Worm (Caenorhabditis elegans) whole organism, L4 larva: ENCODE measurements around the gene Y44A6C.2.

Source experiments
- F10B5.3 ChIP-seq: sonication (generic microtip); optimal IDR thresholded peaks from 2 replicates; lab custom pipeline; 2016; ENCODE audit warnings: mild to moderate bottlenecking, missing genetic modification characterization, missing compliant biosample characterization
- F26F4.8 ChIP-seq: fragments of 200-800 bp; sonication (Bioruptor generic); conservative IDR thresholded peaks from 2 replicates; pipeline ENCODE4 v1.3.6; 2022; ENCODE audit warnings: missing genetic modification characterization, missing compliant biosample characterization
- F37D6.2 ChIP-seq: sonication (generic microtip); optimal IDR thresholded peaks from 2 replicates; lab custom pipeline; 2016; ENCODE audit warnings: mild to moderate bottlenecking, missing genetic modification characterization, missing compliant biosample characterization
- R02D3.7 ChIP-seq: fragments of 150-350 bp; sonication (generic microtip); optimal IDR thresholded peaks from 3 replicates; lab custom pipeline; 2014; ENCODE audit warnings: missing biosample characterization, missing genetic modification characterization
- T20F7.1 ChIP-seq: fragments of 200-800 bp; sonication (Bioruptor generic); optimal IDR thresholded peaks from 2 replicates; lab custom pipeline; 2018; ENCODE audit warnings: mild to moderate bottlenecking, missing genetic modification characterization, missing compliant biosample characterization
- Y5F2A.4 ChIP-seq: fragments of 200-800 bp; sonication (Bioruptor generic); optimal IDR thresholded peaks from 2 replicates; lab custom pipeline; 2018; ENCODE audit warnings: mild to moderate bottlenecking, missing genetic modification characterization, missing compliant biosample characterization
- Y75B8A.6 ChIP-seq: fragments of 200-800 bp; sonication (Bioruptor generic); IDR thresholded peaks from 2 replicates; pipeline ENCODE4 v1.3.6; 2022; ENCODE audit warnings: missing genetic modification reagents, missing genetic modification characterization, missing compliant biosample characterization
- ZK546.5 ChIP-seq, 2 experiments: sonication (generic microtip); optimal IDR thresholded peaks; 2 replicates each; lab custom pipeline; 2017; ENCODE audit warnings: missing biosample characterization in 2 of 2, missing genetic modification characterization in 2 of 2
- aha-1 ChIP-seq: fragments of 150-350 bp; peaks from one replicate; lab custom pipeline; 2014; ENCODE audit warnings: missing biosample characterization, missing genetic modification characterization
- aly-2 ChIP-seq: sonication (generic microtip); optimal IDR thresholded peaks from 2 replicates; lab custom pipeline; 2018; ENCODE audit warnings: missing biosample characterization, missing genetic modification characterization
- attf-4 ChIP-seq: sonication (generic microtip); optimal IDR thresholded peaks from 3 replicates; lab custom pipeline; 2017; ENCODE audit warnings: missing biosample characterization, missing genetic modification characterization
- ceh-20 ChIP-seq: fragments of 200-800 bp; sonication (Bioruptor generic); IDR thresholded peaks from 2 replicates; pipeline ENCODE4 v1.3.6; 2022; ENCODE audit warnings: missing genetic modification reagents, missing genetic modification characterization, missing compliant biosample characterization
- ceh-62 ChIP-seq: sonication (generic microtip); optimal IDR thresholded peaks from 2 replicates; lab custom pipeline; 2017; ENCODE audit warnings: missing biosample characterization, missing genetic modification characterization
- daf-19 ChIP-seq: fragments of 200-800 bp; sonication (Bioruptor generic); conservative IDR thresholded peaks from 2 replicates; pipeline ENCODE4 v1.3.6; 2022; ENCODE audit warnings: missing genetic modification characterization, missing compliant biosample characterization
- dmd-6 ChIP-seq: fragments of 200-800 bp; sonication (Bioruptor generic); IDR thresholded peaks from 2 replicates; pipeline ENCODE4 v1.3.6; 2022; ENCODE audit warnings: missing genetic modification reagents, missing genetic modification characterization, missing compliant biosample characterization
- dmd-8 ChIP-seq: fragments of 200-800 bp; sonication (Bioruptor generic); IDR thresholded peaks from 2 replicates; pipeline ENCODE4 v1.3.6; 2022; ENCODE audit warnings: missing genetic modification characterization, missing compliant biosample characterization
- dpl-1 ChIP-seq: fragments of 150-350 bp; optimal IDR thresholded peaks from 2 replicates; lab custom pipeline; 2014; ENCODE audit warnings: missing biosample characterization, missing genetic modification reagents, missing genetic modification characterization
- duxl-1 ChIP-seq: sonication (generic microtip); optimal IDR thresholded peaks from 2 replicates; lab custom pipeline; 2016; ENCODE audit warnings: mild to moderate bottlenecking, missing genetic modification characterization, moderate library complexity, missing compliant biosample characterization; ENCODE audit not compliant: poor library complexity
- egl-27 ChIP-seq: sonication (generic microtip); optimal IDR thresholded peaks from 3 replicates; lab custom pipeline; 2017; ENCODE audit warnings: missing biosample characterization, missing genetic modification reagents, missing genetic modification characterization
- fkh-10 ChIP-seq: fragments of 150-350 bp; optimal IDR thresholded peaks from 2 replicates; lab custom pipeline; 2014; ENCODE audit warnings: missing biosample characterization, missing genetic modification reagents, missing genetic modification characterization
- hlh-30 ChIP-seq: sonication (generic microtip); optimal IDR thresholded peaks from 2 replicates; lab custom pipeline; 2017; ENCODE audit warnings: antibody characterized with exemption, mild to moderate bottlenecking, missing genetic modification characterization, missing compliant biosample characterization; ENCODE audit not compliant: insufficient read depth
- lim-7 ChIP-seq: fragments of 200-800 bp; sonication (Bioruptor generic); IDR thresholded peaks from 2 replicates; pipeline ENCODE4 v1.3.6; 2022; ENCODE audit warnings: missing genetic modification characterization, missing compliant biosample characterization
- lin-15B ChIP-seq: fragments of 150-350 bp; sonication (generic microtip); optimal IDR thresholded peaks from 3 replicates; lab custom pipeline; 2014; ENCODE audit warnings: missing biosample characterization, missing genetic modification characterization
- lin-29 ChIP-seq: fragments of 200-800 bp; sonication (Bioruptor generic); IDR thresholded peaks from 2 replicates; pipeline ENCODE4 v1.3.6; 2022; ENCODE audit warnings: missing genetic modification reagents, missing genetic modification characterization, missing compliant biosample characterization
- madf-9 ChIP-seq: fragments of 200-800 bp; sonication (Bioruptor generic); conservative IDR thresholded peaks from 2 replicates; pipeline ENCODE4 v1.3.6; 2022; ENCODE audit warnings: missing genetic modification reagents, missing genetic modification characterization, missing compliant biosample characterization
- mdt-29 ChIP-seq: fragments of 200-800 bp; sonication (Bioruptor generic); IDR thresholded peaks from 2 replicates; pipeline ENCODE4 v1.3.6; 2022; ENCODE audit warnings: missing genetic modification reagents, missing genetic modification characterization, missing compliant biosample characterization
- mep-1 ChIP-seq: fragments of 150-350 bp; sonication (generic microtip); optimal IDR thresholded peaks from 3 replicates; lab custom pipeline; 2014; ENCODE audit warnings: missing biosample characterization, missing genetic modification characterization
- mxl-3 ChIP-seq: fragments of 200-800 bp; sonication (Bioruptor generic); optimal IDR thresholded peaks from 2 replicates; lab custom pipeline; 2018; ENCODE audit warnings: mild to moderate bottlenecking, missing genetic modification characterization, missing compliant biosample characterization
- nhr-10 ChIP-seq: fragments of 150-350 bp; optimal IDR thresholded peaks from 2 replicates; lab custom pipeline; 2014; ENCODE audit warnings: missing biosample characterization, missing genetic modification characterization
- nhr-111 ChIP-seq: fragments of 200-800 bp; sonication (Bioruptor generic); optimal IDR thresholded peaks from 2 replicates; lab custom pipeline; 2018; ENCODE audit warnings: mild to moderate bottlenecking, missing genetic modification characterization, missing compliant biosample characterization
- nhr-25 ChIP-seq: sonication (generic microtip); optimal IDR thresholded peaks from 2 replicates; lab custom pipeline; 2017; ENCODE audit warnings: missing genetic modification characterization, mild to moderate bottlenecking, missing compliant biosample characterization, antibody characterized with exemption, moderate library complexity, borderline replicate concordance; ENCODE audit not compliant: insufficient read depth
- nhr-28 ChIP-seq: fragments of 150-350 bp; optimal IDR thresholded peaks from 2 replicates; lab custom pipeline; 2014; ENCODE audit warnings: missing biosample characterization, missing genetic modification characterization
- nhr-41 ChIP-seq: fragments of 200-800 bp; sonication (Bioruptor generic); IDR thresholded peaks from 2 replicates; pipeline ENCODE4 v1.3.6; 2022; ENCODE audit warnings: missing genetic modification reagents, missing genetic modification characterization, missing compliant biosample characterization
- nhr-42 ChIP-seq: fragments of 200-800 bp; sonication (Bioruptor generic); IDR thresholded peaks from 2 replicates; pipeline ENCODE4 v1.3.6; 2022; ENCODE audit warnings: missing genetic modification characterization, missing compliant biosample characterization
- nhr-76 ChIP-seq: fragments of 150-350 bp; optimal IDR thresholded peaks from 2 replicates; lab custom pipeline; 2014; ENCODE audit warnings: missing biosample characterization, missing genetic modification characterization
- pha-4 ChIP-seq, 2 experiments: fragments of 150-350 bp in 1 of 2; fragments of 200-800 bp in 1 of 2; sonication (Bioruptor generic) in 1 of 2; IDR thresholded peaks in 1 of 2; optimal IDR thresholded peaks in 1 of 2; 2 replicates each; pipeline versions ENCODE4 v1.3.6 to Lab custom; 2014 to 2022; ENCODE audit warnings: missing genetic modification characterization in 2 of 2, missing genetic modification reagents in 2 of 2, missing biosample characterization in 1 of 2, missing compliant biosample characterization in 1 of 2
- set-16 ChIP-seq: fragments of 200-800 bp; sonication (Bioruptor generic); IDR thresholded peaks from 2 replicates; pipeline ENCODE4 v1.3.6; 2022; ENCODE audit warnings: missing genetic modification reagents, missing genetic modification characterization, missing compliant biosample characterization
- snpc-1.2 ChIP-seq: fragments of 200-800 bp; sonication (Bioruptor generic); IDR thresholded peaks from 2 replicates; pipeline ENCODE4 v1.3.6; 2022; ENCODE audit warnings: missing genetic modification reagents, missing genetic modification characterization, missing compliant biosample characterization
- tra-1 ChIP-seq: fragments of 200-800 bp; sonication (Bioruptor generic); IDR thresholded peaks from 2 replicates; pipeline ENCODE4 v1.3.6; 2022; ENCODE audit warnings: missing genetic modification reagents, missing genetic modification characterization, missing compliant biosample characterization
- vab-7 ChIP-seq: fragments of 200-800 bp; sonication (Bioruptor generic); IDR thresholded peaks from 2 replicates; pipeline ENCODE4 v1.3.6; 2022; ENCODE audit warnings: missing genetic modification reagents, missing genetic modification characterization, missing compliant biosample characterization
- zag-1 ChIP-seq: fragments of 150-350 bp; optimal IDR thresholded peaks from 2 replicates; lab custom pipeline; 2014; ENCODE audit warnings: missing biosample characterization, missing genetic modification characterization
- zfp-2 ChIP-seq: sonication (generic microtip); optimal IDR thresholded peaks from 2 replicates; lab custom pipeline; 2016; ENCODE audit warnings: mild to moderate bottlenecking, missing genetic modification characterization, missing compliant biosample characterization
- zip-11 ChIP-seq: fragments of 200-800 bp; sonication (Bioruptor generic); IDR thresholded peaks from 2 replicates; pipeline ENCODE4 v1.3.6; 2022; ENCODE audit warnings: missing genetic modification characterization, missing compliant biosample characterization
- ztf-7 ChIP-seq: fragments of 150-350 bp; optimal IDR thresholded peaks from 2 replicates; lab custom pipeline; 2014; ENCODE audit warnings: missing biosample characterization, missing genetic modification characterization

Y44A6C.2 gene

ce11 chrV:20689481-20690039 lies 32.5 kb upstream of the Y44A6C.2 start, which contains the start of gene F53F8.3:
Gene F53F8.3 (minus strand): TSS chrV:20689531.
- no peak for TF ChIP-seq mxl-3 (GFP tag; lab: Kevin White, UChicago)
- TF ChIP-seq ZK546.5 (tag; optimal IDR thresholded peaks at IDR 0.05; lab: Kevin White, UChicago), result no peak
- TF ChIP-seq lin-29 (GFP tag; lab: Robert Waterston, UW), result no peak
- no peak for TF ChIP-seq mep-1 (tag; lab: Kevin White, UChicago)
- no peak for TF ChIP-seq T20F7.1 (GFP tag; lab: Kevin White, UChicago)
- TF ChIP-seq aly-2, result no peak
- no peak for TF ChIP-seq Y75B8A.6
- no peak for TF ChIP-seq ceh-20
- no peak for TF ChIP-seq Y5F2A.4 (GFP tag; lab: Kevin White, UChicago)

DNA sequence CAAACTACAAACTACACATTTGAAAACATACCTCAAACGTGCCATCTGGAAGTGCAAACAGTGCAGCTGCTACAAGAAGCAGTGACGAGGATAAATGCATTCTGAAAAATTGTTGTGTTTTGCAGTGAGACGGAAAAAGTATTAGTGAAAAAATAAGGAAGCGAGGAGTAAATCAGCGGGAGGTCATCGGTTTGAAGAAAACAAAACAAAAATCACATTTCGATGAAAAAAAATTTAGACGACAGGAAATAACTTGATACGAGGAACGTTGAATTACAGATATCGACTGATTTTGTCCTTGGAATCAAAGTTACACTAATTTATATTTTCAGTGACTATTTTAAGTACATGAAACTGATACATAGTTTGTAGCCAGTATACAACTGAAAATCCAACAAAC lies 30.4 kb upstream of the Y44A6C.2 start, which contains the start of gene F53F8.4:
F53F8.4 (minus strand) TSS at position 101 of the 400 bp plus-strand sequence.
- TF ChIP-seq ceh-62 (tag; lab: Kevin White, UChicago), result no peak
- TF ChIP-seq snpc-1.2, result no peak
- no peak for TF ChIP-seq duxl-1 (tag; lab: Kevin White, UChicago)
- no peak for TF ChIP-seq egl-27 (tag; lab: Kevin White, UChicago)
- TF ChIP-seq mdt-29, result no peak
- no peak for TF ChIP-seq set-16 (GFP tag; lab: Robert Waterston, UW)
- no peak for TF ChIP-seq nhr-76 (tag; lab: Kevin White, UChicago)
- no peak for TF ChIP-seq tra-1 (GFP tag; lab: Robert Waterston, UW)
- TF ChIP-seq F37D6.2 (tag; lab: Kevin White, UChicago), result no peak
- TF ChIP-seq, all 104 proteins: peak for 0

ce11 chrV:20692903-20693302 lies 29.1 kb upstream of the Y44A6C.2 start:
- TF ChIP-seq hlh-30 (tag; lab: Kevin White, UChicago) (peak; percentile 45), aha-1 (tag; lab: Kevin White, UChicago) (no peak), nhr-25 (tag; lab: Kevin White, UChicago) (peak; percentile 42), ztf-7 (tag; lab: Kevin White, UChicago) (no peak), nhr-28 (peak; percentile 28), ceh-62 (tag; lab: Kevin White, UChicago) (no peak), aly-2 (no peak), zfp-2 (tag; lab: Kevin White, UChicago) (no peak), dmd-8 (GFP tag; lab: Robert Waterston, UW) (no peak), daf-19 (GFP tag; lab: Robert Waterston, UW) (no peak), lim-7 (GFP tag; lab: Robert Waterston, UW) (no peak), tra-1 (GFP tag; lab: Robert Waterston, UW) (peak; percentile 42; the same call in 1 of the 2 replicates), madf-9 (GFP tag; lab: Robert Waterston, UW) (no peak), dpl-1 (GFP tag; lab: Kevin White, UChicago) (no peak), mep-1 (tag; lab: Kevin White, UChicago) (peak; percentile 1)

- TF ChIP-seq nhr-28 (peak; percentile 29), lin-15B (tag; lab: Kevin White, UChicago) (no peak), nhr-41 (GFP tag; lab: Robert Waterston, UW) (no peak), Y5F2A.4 (GFP tag; lab: Kevin White, UChicago) (peak; percentile 22), zag-1 (tag; lab: Kevin White, UChicago) (no peak), F10B5.3 (no peak), ceh-20 (peak; percentile 44; the same call in 1 of the 2 replicates), nhr-10 (tag; lab: Kevin White, UChicago) (no peak), zip-11 (GFP tag; lab: Robert Waterston, UW) (0 out of 2 replicates have a peak, but pooled peaks have one; percentile 66), nhr-111 (GFP tag; lab: Kevin White, UChicago) (no peak), dmd-6 (GFP tag; lab: Robert Waterston, UW) (peak; percentile 65), hlh-30 (tag; lab: Kevin White, UChicago) (peak; percentile 0), nhr-42 (GFP tag; lab: Robert Waterston, UW) (peak; percentile 58; the same call in 1 of the 2 replicates), F26F4.8 (GFP tag; lab: Robert Waterston, UW) (peak; percentile 88), egl-27 (tag; lab: Kevin White, UChicago) (no peak), aly-2 (no peak), attf-4 (tag; lab: Kevin White, UChicago) (no peak), vab-7 (GFP tag; lab: Robert Waterston, UW) (peak; percentile 84), pha-4 (GFP tag; IDR thresholded peaks at IDR 0.05; lab: Robert Waterston, UW) (peak; percentile 88), pha-4 (tag; optimal IDR thresholded peaks at IDR 0.05; lab: Kevin White, UChicago) (no peak), fkh-10 (GFP tag; lab: Kevin White, UChicago) (no peak), R02D3.7 (no peak)
Observed at ce11 chrV:20693968-20694367, 28.1 kb upstream of the Y44A6C.2 start.
